Worm (Caenorhabditis elegans) whole organism, L1 larva: ENCODE measurements around the gene F18E9.1.

Source experiments
- C04F5.9 ChIP-seq: sonication (generic microtip); optimal IDR thresholded peaks from 2 replicates; lab custom pipeline; 2016; ENCODE audit warnings: missing genetic modification characterization, missing compliant biosample characterization
- C34B4.2 ChIP-seq: sonication (generic microtip); optimal IDR thresholded peaks from 2 replicates; lab custom pipeline; 2017; ENCODE audit warnings: mild to moderate bottlenecking, missing genetic modification characterization, missing compliant biosample characterization
- Y116A8C.19 ChIP-seq: sonication (generic microtip); optimal IDR thresholded peaks from 2 replicates; lab custom pipeline; 2016; ENCODE audit warnings: missing compliant biosample characterization, missing genetic modification characterization, borderline replicate concordance
- aly-2 ChIP-seq: fragments of 150-350 bp; optimal IDR thresholded peaks from 2 replicates; lab custom pipeline; 2014; ENCODE audit warnings: missing biosample characterization, missing genetic modification characterization
- blmp-1 ChIP-seq: fragments of 150-350 bp; optimal IDR thresholded peaks from 2 replicates; lab custom pipeline; 2014; ENCODE audit warnings: missing biosample characterization, missing genetic modification characterization
- ceh-63 ChIP-seq: fragments of 200-800 bp; sonication (Bioruptor generic); optimal IDR thresholded peaks from 2 replicates; lab custom pipeline; 2018; ENCODE audit warnings: mild to moderate bottlenecking, missing genetic modification characterization, missing compliant biosample characterization
- ceh-82 ChIP-seq, 3 experiments: fragments of 150-350 bp in 1 of 3; sonication (generic microtip) in 2 of 3; optimal IDR thresholded peaks; 2 replicates each; lab custom pipeline; 2014 to 2017; ENCODE audit warnings: missing biosample characterization in 3 of 3, missing genetic modification characterization in 3 of 3
- dsc-1 ChIP-seq: sonication (generic microtip); optimal IDR thresholded peaks from 2 replicates; lab custom pipeline; 2016; ENCODE audit warnings: mild to moderate bottlenecking, missing genetic modification characterization, missing compliant biosample characterization
- efl-1 ChIP-seq, 4 experiments: fragments of 150-350 bp; optimal IDR thresholded peaks in 3 of 4; peaks in 1 of 4; 1 replicate in 1 of 4; 2 replicates in 3 of 4; lab custom pipeline; 2014; ENCODE audit warnings: missing biosample characterization in 2 of 4, missing genetic modification characterization in 2 of 4, missing genetic modification reagents in 2 of 4
- efl-3 ChIP-seq: fragments of 200-800 bp; sonication (Bioruptor generic); optimal IDR thresholded peaks from 2 replicates; lab custom pipeline; 2018; ENCODE audit warnings: mild to moderate bottlenecking, missing genetic modification characterization, missing compliant biosample characterization
- egl-27 ChIP-seq, 2 experiments: fragments of 150-350 bp in 1 of 2; sonication (generic microtip); optimal IDR thresholded peaks; 3 replicates each; lab custom pipeline; 2017 to 2018; ENCODE audit warnings: missing biosample characterization in 2 of 2, missing genetic modification characterization in 2 of 2, missing genetic modification reagents in 2 of 2
- elt-2 ChIP-seq: sonication (generic microtip); optimal IDR thresholded peaks from 2 replicates; lab custom pipeline; 2016; ENCODE audit warnings: missing genetic modification characterization, mild to moderate bottlenecking, inconsistent platforms, missing compliant biosample characterization, missing genetic modification reagents
- elt-3 ChIP-seq, 6 experiments: fragments of 150-350 bp in 1 of 6; sonication (generic microtip); optimal IDR thresholded peaks; 2 replicates each; lab custom pipeline; 2017 to 2018; ENCODE audit warnings: missing biosample characterization in 6 of 6, missing genetic modification characterization in 6 of 6, inconsistent platforms in 1 of 6
- fkh-10 ChIP-seq: sonication (generic microtip); optimal IDR thresholded peaks from 2 replicates; lab custom pipeline; 2017; ENCODE audit warnings: missing biosample characterization, missing genetic modification reagents, missing genetic modification characterization
- fos-1 ChIP-seq: fragments of 150-350 bp; optimal IDR thresholded peaks from 2 replicates; lab custom pipeline; 2014; ENCODE audit warnings: missing biosample characterization, missing genetic modification characterization
- isw-1 ChIP-seq: fragments of 200-800 bp; sonication (Bioruptor generic); IDR thresholded peaks from 2 replicates; pipeline ENCODE4 v1.3.6; 2022; ENCODE audit warnings: missing genetic modification characterization, missing compliant biosample characterization
- lin-14 ChIP-seq: fragments of 200-800 bp; sonication (Bioruptor generic); optimal IDR thresholded peaks from 2 replicates; lab custom pipeline; 2018; ENCODE audit warnings: mild to moderate bottlenecking, missing genetic modification characterization, moderate library complexity, missing compliant biosample characterization
- lin-35 ChIP-seq, 2 experiments: fragments of 150-350 bp; optimal IDR thresholded peaks; 2 replicates each; lab custom pipeline; 2014; ENCODE audit warnings: missing biosample characterization in 2 of 2, missing genetic modification characterization in 2 of 2, missing genetic modification reagents in 2 of 2
- lin-39 ChIP-seq: fragments of 150-350 bp; optimal IDR thresholded peaks from 2 replicates; lab custom pipeline; 2014; ENCODE audit warnings: missing biosample characterization, missing genetic modification reagents, missing genetic modification characterization
- lsy-2 ChIP-seq, 2 experiments: fragments of 150-350 bp; optimal IDR thresholded peaks; 2 replicates each; lab custom pipeline; 2014; ENCODE audit warnings: missing biosample characterization in 2 of 2, missing genetic modification characterization in 2 of 2
- mep-1 ChIP-seq: fragments of 150-350 bp; optimal IDR thresholded peaks from 2 replicates; lab custom pipeline; 2014; ENCODE audit warnings: missing biosample characterization, missing genetic modification characterization
- nhr-12 ChIP-seq: sonication (generic microtip); optimal IDR thresholded peaks from 2 replicates; lab custom pipeline; 2017; ENCODE audit warnings: missing biosample characterization, missing genetic modification characterization
- nhr-20 ChIP-seq: sonication (generic microtip); optimal IDR thresholded peaks from 2 replicates; lab custom pipeline; 2016; ENCODE audit warnings: mild to moderate bottlenecking, missing genetic modification characterization, missing compliant biosample characterization
- nhr-47 ChIP-seq: sonication (generic microtip); optimal IDR thresholded peaks from 2 replicates; lab custom pipeline; 2016; ENCODE audit warnings: mild to moderate bottlenecking, missing genetic modification characterization, moderate library complexity, missing compliant biosample characterization
- nhr-71 ChIP-seq: sonication (generic microtip); optimal IDR thresholded peaks from 2 replicates; lab custom pipeline; 2016; ENCODE audit warnings: mild to moderate bottlenecking, missing genetic modification characterization, moderate library complexity, missing compliant biosample characterization
- nhr-76 ChIP-seq: sonication (generic microtip); optimal IDR thresholded peaks from 2 replicates; lab custom pipeline; 2017; ENCODE audit warnings: missing biosample characterization, missing genetic modification characterization
- nhr-77 ChIP-seq: fragments of 150-350 bp; optimal IDR thresholded peaks from 2 replicates; lab custom pipeline; 2014; ENCODE audit warnings: missing biosample characterization, missing genetic modification characterization
- nhr-85 ChIP-seq: sonication (generic microtip); peaks from one replicate; lab custom pipeline; 2016; ENCODE audit warnings: missing genetic modification characterization, inconsistent platforms, missing compliant biosample characterization
- nhr-90 ChIP-seq: sonication (generic microtip); optimal IDR thresholded peaks from 2 replicates; lab custom pipeline; 2016; ENCODE audit warnings: mild to moderate bottlenecking, missing genetic modification characterization, missing compliant biosample characterization; ENCODE audit not compliant: poor library complexity
- rnt-1 ChIP-seq: sonication (generic microtip); optimal IDR thresholded peaks from 2 replicates; lab custom pipeline; 2016; ENCODE audit warnings: mild to moderate bottlenecking, missing genetic modification characterization, moderate library complexity, missing compliant biosample characterization
- skn-1 ChIP-seq: fragments of 150-350 bp; optimal IDR thresholded peaks from 2 replicates; lab custom pipeline; 2014; ENCODE audit warnings: missing biosample characterization, missing genetic modification characterization
- snu-23 ChIP-seq: sonication (generic microtip); optimal IDR thresholded peaks from 2 replicates; lab custom pipeline; 2016; ENCODE audit warnings: missing genetic modification characterization, missing compliant biosample characterization
- sox-4 ChIP-seq: sonication (generic microtip); optimal IDR thresholded peaks from 2 replicates; lab custom pipeline; 2016; ENCODE audit warnings: missing genetic modification characterization, missing compliant biosample characterization
- tbx-2 ChIP-seq: sonication (generic microtip); optimal IDR thresholded peaks from 2 replicates; lab custom pipeline; 2016; ENCODE audit warnings: missing genetic modification characterization, missing compliant biosample characterization
- unc-130 ChIP-seq: fragments of 150-350 bp; optimal IDR thresholded peaks from 2 replicates; lab custom pipeline; 2017; ENCODE audit warnings: missing biosample characterization, missing genetic modification characterization, inconsistent platforms
- unc-62 ChIP-seq: fragments of 150-350 bp; optimal IDR thresholded peaks from 2 replicates; lab custom pipeline; 2014; ENCODE audit warnings: missing biosample characterization, missing genetic modification reagents, missing genetic modification characterization
- ztf-4 ChIP-seq: fragments of 150-350 bp; optimal IDR thresholded peaks from 2 replicates; lab custom pipeline; 2014; ENCODE audit warnings: missing biosample characterization, missing genetic modification characterization

The F18E9.1 gene

DNA sequence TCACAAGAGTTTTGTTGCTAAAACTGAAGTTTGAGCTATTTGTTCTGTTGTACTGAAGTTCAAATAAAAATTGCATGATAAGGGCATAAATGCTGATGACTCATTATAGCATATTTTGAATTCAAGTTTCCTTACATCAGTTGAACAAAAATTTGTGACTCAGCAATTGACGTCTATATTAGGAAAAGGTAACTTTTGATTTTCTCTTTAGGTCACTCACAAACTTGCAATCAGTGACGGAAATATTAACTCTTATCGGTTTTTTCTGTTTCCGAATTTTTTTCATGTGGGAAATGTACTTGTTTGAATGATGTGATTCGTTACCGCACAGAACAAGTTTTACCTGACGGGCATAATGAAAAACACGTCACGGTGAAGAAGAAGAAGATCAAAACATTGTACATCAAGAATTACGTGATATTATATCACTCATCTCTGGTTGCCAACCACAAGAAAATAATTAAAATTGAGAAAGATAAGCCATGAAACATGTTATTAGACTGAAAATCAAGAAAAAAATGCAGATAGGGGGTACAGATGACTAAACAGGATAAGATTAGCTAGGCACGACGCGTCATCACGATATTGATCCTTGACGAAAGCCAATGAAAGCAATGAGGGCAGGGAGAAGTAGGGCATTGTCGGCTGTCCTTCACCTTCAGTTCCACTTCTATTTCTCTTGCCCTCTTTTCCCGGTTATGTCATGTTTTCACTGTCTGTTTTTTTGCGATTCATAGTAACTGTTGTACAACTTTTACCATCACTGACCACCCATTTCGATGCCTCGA, 37.5 kb upstream of the F18E9.1 start:
- TF ChIP-seq nhr-85 (peak; percentile 47), elt-3 (tag; optimal IDR thresholded peaks at IDR 0.05; lab: Kevin White, UChicago) (peak in 1 of 6 experiments; percentile 36), dsc-1 (peak; percentile 60), lin-14 (GFP tag; lab: Kevin White, UChicago) (peak; percentile 23), elt-2 (tag; lab: Kevin White, UChicago) (peak; percentile 26), fkh-10 (GFP tag; lab: Kevin White, UChicago) (no peak), nhr-20 (tag; lab: Kevin White, UChicago) (peak; percentile 18), nhr-47 (tag; lab: Kevin White, UChicago) (no peak)

DNA sequence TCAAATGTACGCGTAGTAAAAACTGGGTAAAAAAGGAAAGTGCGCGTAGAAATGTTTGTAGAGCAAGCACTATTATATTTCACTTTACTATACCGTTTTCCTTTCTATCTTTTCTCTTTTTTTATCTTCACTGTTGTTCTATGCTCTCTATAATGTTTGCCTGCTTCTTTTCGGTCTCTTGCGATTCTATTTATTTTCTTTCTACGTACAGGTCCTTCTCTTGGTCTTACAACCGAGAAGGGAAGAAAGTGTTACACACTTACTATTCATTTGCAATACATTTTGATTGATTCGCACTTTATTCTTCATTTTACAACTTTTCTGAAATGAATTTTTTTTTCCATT, 36.9 kb upstream of the F18E9.1 start:
- TF ChIP-seq nhr-71 (no peak), nhr-85 (peak; percentile 24), nhr-76 (tag; lab: Kevin White, UChicago) (no peak), ceh-63 (no peak), lin-39 (tag; lab: Kevin White, UChicago) (no peak), efl-3 (GFP tag; lab: Kevin White, UChicago) (no peak), nhr-90 (tag; lab: Kevin White, UChicago) (no peak), lin-35 (GFP tag; optimal IDR thresholded peaks at IDR 0.05; lab: Kevin White, UChicago) (peak in 1 of 2 experiments; percentile 0), unc-62 (no peak), C34B4.2 (tag; lab: Kevin White, UChicago) (no peak), ztf-4 (tag; lab: Kevin White, UChicago) (no peak), elt-2 (tag; lab: Kevin White, UChicago) (no peak), egl-27 (tag; optimal IDR thresholded peaks at IDR 0.05; lab: Kevin White, UChicago) (no peak), sox-4 (tag; lab: Kevin White, UChicago) (no peak), aly-2 (tag; lab: Kevin White, UChicago) (no peak), nhr-20 (tag; lab: Kevin White, UChicago) (peak; percentile 17), mep-1 (tag; lab: Kevin White, UChicago) (no peak), blmp-1 (tag; lab: Kevin White, UChicago) (peak; percentile 80), dsc-1 (no peak), rnt-1 (tag; lab: Kevin White, UChicago) (peak; percentile 1), efl-1 (optimal IDR thresholded peaks at IDR 0.05; lab: Kevin White, UChicago) (no peak), efl-1 (GFP tag; optimal IDR thresholded peaks at IDR 0.05 in 1 of 2; lab: Kevin White, UChicago) (no peak), isw-1 (GFP tag; lab: Robert Waterston, UW) (no peak), nhr-12 (tag; lab: Kevin White, UChicago) (no peak), Y116A8C.19 (no peak), lsy-2 (tag; optimal IDR thresholded peaks at IDR 0.05; lab: Kevin White, UChicago) (no peak), tbx-2 (no peak), lin-14 (GFP tag; lab: Kevin White, UChicago) (peak; percentile 27), skn-1 (tag; lab: Kevin White, UChicago) (no peak), nhr-77 (tag; lab: Kevin White, UChicago) (no peak)

DNA sequence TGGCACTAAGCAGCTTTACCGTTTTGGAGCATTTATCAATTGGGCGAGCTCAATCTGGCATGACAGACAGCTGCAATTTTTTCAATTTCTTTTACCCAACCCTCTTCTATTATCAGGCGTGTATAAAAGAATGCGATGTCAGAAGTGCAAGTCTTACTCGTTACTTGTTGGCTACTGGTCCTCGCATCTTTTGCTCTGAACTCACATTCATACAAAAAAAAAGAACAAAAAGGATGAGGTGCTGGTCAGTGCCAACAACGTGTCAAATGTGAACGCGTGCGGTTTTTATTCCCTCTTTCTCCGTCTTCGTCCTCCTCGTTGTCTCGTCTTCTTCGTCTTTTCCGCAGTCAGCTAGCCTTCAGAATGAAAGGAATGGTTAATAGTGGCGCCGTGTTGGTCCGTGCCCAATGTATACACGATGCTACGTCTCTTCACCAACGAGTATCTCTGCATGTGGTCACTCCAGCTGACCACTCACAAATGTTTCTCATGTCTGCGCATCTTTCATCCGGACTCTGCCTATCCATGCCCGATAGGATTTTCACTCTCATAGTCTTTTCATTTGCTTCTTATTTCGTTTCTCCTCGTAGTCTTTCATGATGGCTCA, 35.4 kb upstream of the F18E9.1 start:
- peak; percentile 89 for TF ChIP-seq blmp-1 (tag; lab: Kevin White, UChicago)
- peak; percentile 15 for TF ChIP-seq ztf-4 (tag; lab: Kevin White, UChicago)
- no peak for TF ChIP-seq lin-35 (GFP tag; optimal IDR thresholded peaks at IDR 0.05; lab: Kevin White, UChicago)
- peak; percentile 56 for TF ChIP-seq lin-14 (GFP tag; lab: Kevin White, UChicago)
- no peak for TF ChIP-seq nhr-47 (tag; lab: Kevin White, UChicago)
- TF ChIP-seq snu-23 (GFP tag; lab: Kevin White, UChicago) = peak; percentile 1
- peak in 1 of 3 experiments; percentile 6 for TF ChIP-seq ceh-82 (tag; optimal IDR thresholded peaks at IDR 0.05; lab: Kevin White, UChicago)
- no peak for TF ChIP-seq C04F5.9
- TF ChIP-seq unc-130 (tag; lab: Kevin White, UChicago) = no peak
- no peak for TF ChIP-seq fos-1
- TF ChIP-seq Y116A8C.19 = no peak
- no peak for TF ChIP-seq elt-3 (tag; optimal IDR thresholded peaks at IDR 0.05; lab: Kevin White, UChicago)
